Fruit fly (Drosophila melanogaster) whole organism, embryonic: ENCODE results near the gene CG46304.

Experiments
- Blimp-1 ChIP-seq: fragments of 200-800 bp; sonication (Bioruptor generic); optimal IDR thresholded peaks from 3 replicates; lab custom pipeline; 2018; ENCODE audit warnings: missing biosample characterization, missing genetic modification characterization, mild to moderate bottlenecking, moderate library complexity, missing genetic modification reagents
- CG10209 ChIP-seq: fragments of 200-800 bp; sonication (Bioruptor generic); optimal IDR thresholded peaks from 3 replicates; lab custom pipeline; 2017; ENCODE audit warnings: missing biosample characterization, mild to moderate bottlenecking, missing genetic modification characterization, missing genetic modification reagents
- CG10267 ChIP-seq: fragments of 200-800 bp; sonication (Bioruptor generic); optimal IDR thresholded peaks from 2 replicates; lab custom pipeline; 2018; ENCODE audit warnings: missing biosample characterization, mild to moderate bottlenecking, missing genetic modification characterization, moderate library complexity
- CG10979 ChIP-seq: fragments of 200-800 bp; sonication (Bioruptor generic); optimal IDR thresholded peaks from 2 replicates; lab custom pipeline; 2018; ENCODE audit warnings: missing biosample characterization, mild to moderate bottlenecking, missing genetic modification characterization, moderate library complexity
- CG11504 ChIP-seq: fragments of 200-800 bp; sonication (Bioruptor generic); optimal IDR thresholded peaks from 3 replicates; lab custom pipeline; 2019; ENCODE audit warnings: missing biosample characterization, mild to moderate bottlenecking, missing genetic modification characterization, moderate library complexity
- CG14710 ChIP-seq: fragments of 200-800 bp; sonication (Bioruptor generic); optimal IDR thresholded peaks from 3 replicates; lab custom pipeline; 2019; ENCODE audit warnings: missing biosample characterization, mild to moderate bottlenecking, missing genetic modification characterization, moderate library complexity
- CG15514 ChIP-seq: fragments of 200-800 bp; sonication (Bioruptor generic); optimal IDR thresholded peaks from 3 replicates; lab custom pipeline; 2017; ENCODE audit warnings: missing biosample characterization, missing genetic modification characterization, mild to moderate bottlenecking, moderate library complexity, missing genetic modification reagents
- CG15601 ChIP-seq: fragments of 200-800 bp; sonication (Bioruptor generic); optimal IDR thresholded peaks from 3 replicates; lab custom pipeline; 2019; ENCODE audit warnings: missing biosample characterization, mild to moderate bottlenecking, missing genetic modification characterization, moderate library complexity
- CG17361 ChIP-seq: fragments of 200-800 bp; sonication (Bioruptor generic); IDR thresholded peaks from 3 replicates; pipeline ENCODE4 v1.3.6; 2022; ENCODE audit warnings: missing biosample characterization, missing genetic modification characterization
- CG17829 ChIP-seq: fragments of 200-800 bp; optimal IDR thresholded peaks from 2 replicates; lab custom pipeline; 2019; ENCODE audit warnings: missing biosample characterization, mild to moderate bottlenecking, missing genetic modification characterization, moderate library complexity
- CG18262 ChIP-seq: fragments of 200-800 bp; optimal IDR thresholded peaks from 3 replicates; lab custom pipeline; 2019; ENCODE audit warnings: missing biosample characterization, mild to moderate bottlenecking, missing genetic modification characterization, moderate library complexity
- CG2678 ChIP-seq: fragments of 200-800 bp; sonication (Bioruptor generic); optimal IDR thresholded peaks from 3 replicates; lab custom pipeline; 2019; ENCODE audit warnings: missing biosample characterization, mild to moderate bottlenecking, missing genetic modification characterization, moderate library complexity
- CG31441 ChIP-seq: fragments of 200-800 bp; sonication (Bioruptor generic); IDR thresholded peaks from 2 replicates; pipeline ENCODE4 v1.3.6; 2022; ENCODE audit warnings: missing biosample characterization, missing genetic modification characterization
- CG6254 ChIP-seq: fragments of 200-800 bp; sonication (Bioruptor generic); optimal IDR thresholded peaks from 3 replicates; lab custom pipeline; 2017; ENCODE audit warnings: mild to moderate bottlenecking, missing biosample characterization, missing genetic modification reagents, missing genetic modification characterization
- CG7839 ChIP-seq: fragments of 200-800 bp; sonication (Bioruptor generic); optimal IDR thresholded peaks from 3 replicates; lab custom pipeline; 2018; ENCODE audit warnings: missing biosample characterization, mild to moderate bottlenecking, missing genetic modification characterization, moderate library complexity
- CG8281 ChIP-seq: fragments of 200-800 bp; sonication (Bioruptor generic); optimal IDR thresholded peaks from 2 replicates; lab custom pipeline; 2018; ENCODE audit warnings: missing biosample characterization, mild to moderate bottlenecking, missing genetic modification characterization, moderate library complexity
- CG8388 ChIP-seq: fragments of 200-800 bp; sonication (Bioruptor generic); optimal IDR thresholded peaks from 2 replicates; lab custom pipeline; 2019; ENCODE audit warnings: missing biosample characterization, mild to moderate bottlenecking, missing genetic modification characterization, moderate library complexity
- CG8924 ChIP-seq: fragments of 200-800 bp; optimal IDR thresholded peaks from 3 replicates; lab custom pipeline; 2019; ENCODE audit warnings: missing biosample characterization, mild to moderate bottlenecking, missing genetic modification characterization, moderate library complexity
- CG9727 ChIP-seq: fragments of 200-800 bp; sonication (Bioruptor generic); optimal IDR thresholded peaks from 3 replicates; lab custom pipeline; 2017; ENCODE audit warnings: missing biosample characterization, mild to moderate bottlenecking, missing genetic modification characterization
- CG9876 ChIP-seq: fragments of 200-800 bp; sonication (Bioruptor generic); optimal IDR thresholded peaks from 2 replicates; lab custom pipeline; 2016; ENCODE audit warnings: missing biosample characterization, missing genetic modification characterization
- D19A ChIP-seq: fragments of 200-800 bp; optimal IDR thresholded peaks from 3 replicates; lab custom pipeline; 2019; ENCODE audit warnings: missing biosample characterization, mild to moderate bottlenecking, missing genetic modification characterization, moderate library complexity
- Ets65A ChIP-seq: fragments of 200-800 bp; sonication (Bioruptor generic); peaks from one replicate; lab custom pipeline; 2016; ENCODE audit warnings: missing biosample characterization, missing genetic modification characterization
- Fer3 ChIP-seq: fragments of 200-800 bp; sonication (Bioruptor generic); optimal IDR thresholded peaks from 2 replicates; lab custom pipeline; 2018; ENCODE audit warnings: missing biosample characterization, mild to moderate bottlenecking, missing genetic modification characterization, moderate library complexity
- Hr78 ChIP-seq, 2 experiments: fragments of 200-800 bp in 1 of 2; fragments of >200 bp in 1 of 2; sonication (Bioruptor generic) in 1 of 2; optimal IDR thresholded peaks; 2 replicates each; lab custom pipeline; 2017 to 2019; ENCODE audit warnings: missing biosample characterization in 2 of 2, missing genetic modification characterization in 2 of 2, mild to moderate bottlenecking in 1 of 2, moderate library complexity in 1 of 2
- Myb ChIP-seq: fragments of 200-800 bp; sonication (Bioruptor generic); optimal IDR thresholded peaks from 2 replicates; lab custom pipeline; 2016; ENCODE audit warnings: missing biosample characterization, missing genetic modification characterization
- Pdp1 ChIP-seq, 2 experiments: fragments of 200-800 bp; sonication (Bioruptor generic); optimal IDR thresholded peaks; 3 replicates each; lab custom pipeline; 2016; ENCODE audit warnings: missing biosample characterization in 2 of 2, missing genetic modification characterization in 2 of 2, mild to moderate bottlenecking in 1 of 2, moderate library complexity in 1 of 2
- Ravus ChIP-seq: fragments of 200-800 bp; sonication (Bioruptor generic); IDR thresholded peaks from 2 replicates; pipeline ENCODE4 v1.3.6; 2022; ENCODE audit warnings: missing biosample characterization, missing genetic modification characterization
- Sox100B ChIP-seq: fragments of 200-800 bp; sonication (Bioruptor generic); optimal IDR thresholded peaks from 3 replicates; lab custom pipeline; 2018; ENCODE audit warnings: missing biosample characterization, mild to moderate bottlenecking, missing genetic modification characterization
- Spps ChIP-seq: fragments of 200-800 bp; sonication (Bioruptor generic); optimal IDR thresholded peaks from 2 replicates; lab custom pipeline; 2018; ENCODE audit warnings: missing biosample characterization, mild to moderate bottlenecking, missing genetic modification characterization
- Xrp1 ChIP-seq: fragments of 200-800 bp; sonication (Bioruptor generic); IDR thresholded peaks from 2 replicates; pipeline ENCODE4 v1.3.6; 2022; ENCODE audit warnings: missing biosample characterization, missing genetic modification characterization
- br ChIP-seq: fragments of >200 bp; optimal IDR thresholded peaks from 2 replicates; lab custom pipeline; 2017
- cato ChIP-seq: fragments of 200-800 bp; sonication (Bioruptor generic); optimal IDR thresholded peaks from 2 replicates; lab custom pipeline; 2016; ENCODE audit warnings: missing biosample characterization, missing genetic modification characterization, borderline replicate concordance
- dimm ChIP-seq: fragments of 200-800 bp; sonication (Bioruptor generic); IDR thresholded peaks from 2 replicates; pipeline ENCODE4 v1.3.6; 2022; ENCODE audit warnings: missing biosample characterization, missing genetic modification characterization
- dmrt99B ChIP-seq: fragments of 200-800 bp; sonication (Bioruptor generic); optimal IDR thresholded peaks from 2 replicates; lab custom pipeline; 2018; ENCODE audit warnings: missing biosample characterization, mild to moderate bottlenecking, missing genetic modification characterization, moderate library complexity
- en ChIP-seq: fragments of 200-800 bp; sonication (Bioruptor generic); optimal IDR thresholded peaks from 2 replicates; lab custom pipeline; 2016; ENCODE audit warnings: missing biosample characterization, missing genetic modification characterization
- fd102C ChIP-seq: fragments of 200-800 bp; sonication (Bioruptor generic); optimal IDR thresholded peaks from 2 replicates; lab custom pipeline; 2018; ENCODE audit warnings: missing biosample characterization, mild to moderate bottlenecking, missing genetic modification characterization, moderate library complexity
- hb ChIP-seq: fragments of 200-800 bp; sonication (Bioruptor generic); IDR thresholded peaks from 3 replicates; pipeline ENCODE4 v1.3.6; 2022; ENCODE audit warnings: missing biosample characterization, missing genetic modification characterization; ENCODE audit not compliant: partially characterized antibody
- nerfin-1 ChIP-seq: fragments of 200-800 bp; sonication (Bioruptor generic); optimal IDR thresholded peaks from 3 replicates; lab custom pipeline; 2019; ENCODE audit warnings: missing biosample characterization, mild to moderate bottlenecking, missing genetic modification characterization, moderate library complexity
- nmo ChIP-seq: fragments of 200-800 bp; sonication (Bioruptor generic); optimal IDR thresholded peaks from 2 replicates; lab custom pipeline; 2018; ENCODE audit warnings: missing biosample characterization, mild to moderate bottlenecking, missing genetic modification characterization, moderate library complexity
- phol ChIP-seq: fragments of 200-800 bp; sonication (Bioruptor generic); optimal IDR thresholded peaks from 3 replicates; lab custom pipeline; 2018; ENCODE audit warnings: missing biosample characterization, mild to moderate bottlenecking, missing genetic modification characterization, moderate library complexity
- sens ChIP-seq: fragments of 200-800 bp; sonication (Bioruptor generic); peaks from one replicate; lab custom pipeline; 2016; ENCODE audit warnings: missing biosample characterization, missing genetic modification characterization
- stwl ChIP-seq: fragments of 200-800 bp; sonication (Bioruptor generic); optimal IDR thresholded peaks from 3 replicates; lab custom pipeline; 2018; ENCODE audit warnings: missing biosample characterization, mild to moderate bottlenecking, missing genetic modification characterization, moderate library complexity
- tap ChIP-seq: fragments of 200-800 bp; optimal IDR thresholded peaks from 3 replicates; lab custom pipeline; 2019; ENCODE audit warnings: missing biosample characterization, mild to moderate bottlenecking, missing genetic modification characterization, moderate library complexity
- tll ChIP-seq, 2 experiments: fragments of 200-800 bp in 1 of 2; fragments of >200 bp in 1 of 2; sonication (Bioruptor generic) in 1 of 2; optimal IDR thresholded peaks; 2 replicates each; lab custom pipeline; 2017 to 2019; ENCODE audit warnings: missing biosample characterization in 2 of 2, missing genetic modification characterization in 2 of 2, mild to moderate bottlenecking in 1 of 2, moderate library complexity in 1 of 2
- trem ChIP-seq: fragments of 200-800 bp; optimal IDR thresholded peaks from 3 replicates; lab custom pipeline; 2019; ENCODE audit warnings: missing biosample characterization, mild to moderate bottlenecking, missing genetic modification characterization, moderate library complexity
- zen ChIP-seq: fragments of 200-800 bp; sonication (Bioruptor generic); optimal IDR thresholded peaks from 3 replicates; lab custom pipeline; 2018; ENCODE audit warnings: missing biosample characterization, mild to moderate bottlenecking, missing genetic modification characterization, moderate library complexity

Gene CG46304

DNA sequence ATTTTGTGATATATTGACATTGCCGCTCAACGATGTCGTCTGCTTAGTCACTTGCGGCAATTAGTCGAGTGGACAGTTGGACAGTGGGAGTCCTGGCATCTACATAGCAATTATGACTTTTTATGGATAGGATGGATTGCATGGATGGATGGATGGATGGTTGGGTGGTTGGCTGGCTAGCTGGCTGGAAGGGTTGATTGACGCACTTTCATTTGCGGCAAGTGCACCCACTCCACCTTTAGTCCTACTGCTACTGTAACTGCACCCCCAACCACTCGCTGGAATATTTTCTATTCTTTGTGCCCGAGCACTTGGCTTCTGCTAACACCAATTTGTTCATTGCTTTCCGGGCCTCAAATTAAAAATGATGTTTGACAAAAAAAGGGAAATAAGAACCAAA is 31.3 kb upstream of the CG46304 start:
- TF ChIP-seq Fer3 (tag; lab: Kevin White, UChicago) (no peak), Ravus (GFP tag; lab: Robert Waterston, UW) (no peak), CG8281 (tag; lab: Kevin White, UChicago) (peak; percentile 92), dimm (GFP tag; lab: Robert Waterston, UW) (no peak)
- TF ChIP-seq, all 482 proteins: peak for 1

DNA sequence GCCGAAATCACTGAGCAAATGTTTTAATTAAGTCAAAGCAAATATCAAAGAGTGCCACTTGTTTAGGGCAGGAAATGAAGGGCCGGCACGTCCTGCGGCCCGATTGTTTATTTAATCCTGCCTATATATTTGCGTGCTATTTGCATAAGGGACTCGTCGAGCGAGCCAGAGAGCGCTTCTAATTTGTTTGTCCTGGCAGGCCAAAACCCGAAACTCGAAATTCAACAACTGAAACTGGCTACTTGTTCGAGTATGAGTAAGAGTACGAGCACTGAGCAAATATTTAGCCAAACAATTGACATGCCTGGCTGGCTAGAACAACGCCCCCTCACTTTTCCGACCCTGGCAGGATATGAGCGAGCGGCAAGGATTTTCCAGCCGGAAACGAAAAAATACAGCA is 28.5 kb upstream of the CG46304 start:
- TF ChIP-seq fd102C (peak; percentile 69), en (GFP tag; lab: Kevin White, UChicago) (no peak), Ets65A (GFP tag; lab: Kevin White, UChicago) (peak; percentile 73), hb (GFP tag; lab: Robert Waterston, UW) (0 out of 3 replicates have a peak, but pooled peaks have one; percentile 15), tll (GFP tag; optimal IDR thresholded peaks at IDR 0.05; lab: Kevin White, UChicago) (peak in 1 of 2 experiments; percentile 83), zen (peak; percentile 5)

dm6 chr2L:18919474-18919873 is 26.6 kb upstream of the CG46304 start:
- TF ChIP-seq CG6254 (GFP tag; lab: Kevin White, UChicago): peak; percentile 28
- TF ChIP-seq cato (GFP tag; lab: Kevin White, UChicago): no peak
- TF ChIP-seq CG9876 (GFP tag; lab: Kevin White, UChicago): no peak
- no peak for TF ChIP-seq Pdp1 (GFP tag; optimal IDR thresholded peaks at IDR 0.05; lab: Kevin White, UChicago)
- peak; percentile 28 for TF ChIP-seq CG9727 (GFP tag; lab: Kevin White, UChicago)
- no peak for TF ChIP-seq CG15514
- peak; percentile 73 for TF ChIP-seq CG31441 (GFP tag; lab: Robert Waterston, UW)
- peak; percentile 77 for TF ChIP-seq CG18262 (tag; lab: Kevin White, UChicago)
- TF ChIP-seq CG17829 (tag; lab: Kevin White, UChicago): peak; percentile 65
- peak; percentile 52 for TF ChIP-seq CG2678 (tag; lab: Kevin White, UChicago)
- TF ChIP-seq CG7839 (tag; lab: Kevin White, UChicago): peak; percentile 33
- TF ChIP-seq stwl (tag; lab: Kevin White, UChicago): no peak
- peak; percentile 3 for TF ChIP-seq CG8388 (GFP tag; lab: Kevin White, UChicago)
- TF ChIP-seq CG15601: peak; percentile 13
- peak; percentile 43 for TF ChIP-seq phol (tag; lab: Kevin White, UChicago)
- peak; percentile 51 for TF ChIP-seq CG10979 (tag; lab: Kevin White, UChicago)
- no peak for TF ChIP-seq Myb (GFP tag; lab: Kevin White, UChicago)
- peak; percentile 18 for TF ChIP-seq D19A (tag; lab: Kevin White, UChicago)
- peak; percentile 51 for TF ChIP-seq CG14710 (tag; lab: Kevin White, UChicago)
- peak; percentile 24 for TF ChIP-seq tap (tag; lab: Kevin White, UChicago)
- peak; percentile 23 for TF ChIP-seq Spps (tag; lab: Kevin White, UChicago)
- peak; percentile 14 for TF ChIP-seq Sox100B (GFP tag; lab: Kevin White, UChicago)
- TF ChIP-seq CG11504 (tag; lab: Kevin White, UChicago): peak; percentile 62
- peak; percentile 62 for TF ChIP-seq Blimp-1 (GFP tag; lab: Kevin White, UChicago)
- peak; percentile 70; the same call in 2 of the 3 replicates for TF ChIP-seq CG17361 (GFP tag; lab: Robert Waterston, UW)
- TF ChIP-seq CG10209 (GFP tag; lab: Kevin White, UChicago): no peak
- TF ChIP-seq nmo: peak; percentile 35
- peak; percentile 36 for TF ChIP-seq CG10267 (tag; lab: Kevin White, UChicago)
- peak; percentile 18 for TF ChIP-seq trem (tag; lab: Kevin White, UChicago)
- no peak for TF ChIP-seq br
- TF ChIP-seq sens (GFP tag; lab: Kevin White, UChicago): peak; percentile 47
- peak; percentile 35 for TF ChIP-seq dmrt99B (tag; lab: Kevin White, UChicago)
- TF ChIP-seq nerfin-1 (tag; lab: Kevin White, UChicago): peak; percentile 16
- no peak for TF ChIP-seq CG8924 (tag; lab: Kevin White, UChicago)
- TF ChIP-seq Xrp1 (GFP tag; lab: Robert Waterston, UW): peak; percentile 53; the same call in 1 of the 2 replicates
- peak in 1 of 2 experiments; percentile 21 for TF ChIP-seq Hr78 (GFP tag; optimal IDR thresholded peaks at IDR 0.05; lab: Kevin White, UChicago)
